Worm (Caenorhabditis elegans) whole organism, L1 larva: ENCODE measurements around the gene nspa-8.

Experiments used
- F16B12.6 ChIP-seq: fragments of 150-350 bp; optimal IDR thresholded peaks from 2 replicates; lab custom pipeline; 2014; ENCODE audit warnings: missing biosample characterization, missing genetic modification characterization
- Y116A8C.19 ChIP-seq: sonication (generic microtip); optimal IDR thresholded peaks from 2 replicates; lab custom pipeline; 2016; ENCODE audit warnings: missing compliant biosample characterization, missing genetic modification characterization, borderline replicate concordance
- aly-2 ChIP-seq: fragments of 150-350 bp; optimal IDR thresholded peaks from 2 replicates; lab custom pipeline; 2014; ENCODE audit warnings: missing biosample characterization, missing genetic modification characterization
- ceh-82 ChIP-seq, 3 experiments: fragments of 150-350 bp in 1 of 3; sonication (generic microtip) in 2 of 3; optimal IDR thresholded peaks; 2 replicates each; lab custom pipeline; 2014 to 2017; ENCODE audit warnings: missing biosample characterization in 3 of 3, missing genetic modification characterization in 3 of 3
- ceh-88 ChIP-seq: fragments of 200-800 bp; sonication (Bioruptor generic); IDR thresholded peaks from 2 replicates; pipeline ENCODE4 v1.3.6; 2022; ENCODE audit warnings: missing genetic modification characterization, missing compliant biosample characterization
- ceh-90 ChIP-seq: sonication (generic microtip); optimal IDR thresholded peaks from 2 replicates; lab custom pipeline; 2016; ENCODE audit warnings: missing genetic modification characterization, missing compliant biosample characterization
- ces-1 ChIP-seq: fragments of 150-350 bp; optimal IDR thresholded peaks from 2 replicates; lab custom pipeline; 2014; ENCODE audit warnings: missing biosample characterization, missing genetic modification reagents, missing genetic modification characterization
- dpl-1 ChIP-seq, 3 experiments: fragments of 150-350 bp in 2 of 3; sonication (generic microtip) in 1 of 3; optimal IDR thresholded peaks; 2 replicates each; lab custom pipeline; 2014 to 2017; ENCODE audit warnings: missing biosample characterization in 3 of 3, missing genetic modification characterization in 3 of 3, missing genetic modification reagents in 3 of 3
- dsc-1 ChIP-seq: sonication (generic microtip); optimal IDR thresholded peaks from 2 replicates; lab custom pipeline; 2016; ENCODE audit warnings: mild to moderate bottlenecking, missing genetic modification characterization, missing compliant biosample characterization
- efl-1 ChIP-seq, 4 experiments: fragments of 150-350 bp; optimal IDR thresholded peaks in 3 of 4; peaks in 1 of 4; 1 replicate in 1 of 4; 2 replicates in 3 of 4; lab custom pipeline; 2014; ENCODE audit warnings: missing biosample characterization in 2 of 4, missing genetic modification characterization in 2 of 4, missing genetic modification reagents in 2 of 4
- efl-3 ChIP-seq: fragments of 200-800 bp; sonication (Bioruptor generic); optimal IDR thresholded peaks from 2 replicates; lab custom pipeline; 2018; ENCODE audit warnings: mild to moderate bottlenecking, missing genetic modification characterization, missing compliant biosample characterization
- elt-3 ChIP-seq, 6 experiments: fragments of 150-350 bp in 1 of 6; sonication (generic microtip); optimal IDR thresholded peaks; 2 replicates each; lab custom pipeline; 2017 to 2018; ENCODE audit warnings: missing biosample characterization in 6 of 6, missing genetic modification characterization in 6 of 6, inconsistent platforms in 1 of 6
- ets-5 ChIP-seq: fragments of 200-800 bp; sonication (Bioruptor generic); IDR thresholded peaks from 2 replicates; pipeline ENCODE4 v1.3.6; 2022; ENCODE audit warnings: missing genetic modification characterization, missing compliant biosample characterization
- fkh-10 ChIP-seq: sonication (generic microtip); optimal IDR thresholded peaks from 2 replicates; lab custom pipeline; 2017; ENCODE audit warnings: missing biosample characterization, missing genetic modification reagents, missing genetic modification characterization
- fkh-8 ChIP-seq: sonication (generic microtip); optimal IDR thresholded peaks from 2 replicates; lab custom pipeline; 2016; ENCODE audit warnings: mild to moderate bottlenecking, missing genetic modification characterization, missing compliant biosample characterization
- fos-1 ChIP-seq: fragments of 150-350 bp; optimal IDR thresholded peaks from 2 replicates; lab custom pipeline; 2014; ENCODE audit warnings: missing biosample characterization, missing genetic modification characterization
- hpl-2 ChIP-seq: fragments of 150-350 bp; optimal IDR thresholded peaks from 2 replicates; lab custom pipeline; 2014; ENCODE audit warnings: missing biosample characterization, missing genetic modification reagents, missing genetic modification characterization
- lin-13 ChIP-seq: fragments of 150-350 bp; optimal IDR thresholded peaks from 2 replicates; lab custom pipeline; 2014; ENCODE audit warnings: missing biosample characterization, missing genetic modification reagents, missing genetic modification characterization
- lin-14 ChIP-seq: fragments of 200-800 bp; sonication (Bioruptor generic); optimal IDR thresholded peaks from 2 replicates; lab custom pipeline; 2018; ENCODE audit warnings: mild to moderate bottlenecking, missing genetic modification characterization, moderate library complexity, missing compliant biosample characterization
- lin-15B ChIP-seq: fragments of 150-350 bp; sonication (generic microtip); optimal IDR thresholded peaks from 3 replicates; lab custom pipeline; 2014; ENCODE audit warnings: missing biosample characterization, missing genetic modification characterization
- lsy-2 ChIP-seq, 2 experiments: fragments of 150-350 bp; optimal IDR thresholded peaks; 2 replicates each; lab custom pipeline; 2014; ENCODE audit warnings: missing biosample characterization in 2 of 2, missing genetic modification characterization in 2 of 2
- mdl-1 ChIP-seq, 2 experiments: fragments of 150-350 bp; optimal IDR thresholded peaks; 2 replicates each; lab custom pipeline; 2014 to 2017; ENCODE audit warnings: missing biosample characterization in 2 of 2, missing genetic modification characterization in 2 of 2, inconsistent platforms in 1 of 2
- mep-1 ChIP-seq: fragments of 150-350 bp; optimal IDR thresholded peaks from 2 replicates; lab custom pipeline; 2014; ENCODE audit warnings: missing biosample characterization, missing genetic modification characterization
- nhr-12 ChIP-seq: sonication (generic microtip); optimal IDR thresholded peaks from 2 replicates; lab custom pipeline; 2017; ENCODE audit warnings: missing biosample characterization, missing genetic modification characterization
- nhr-19 ChIP-seq: fragments of 200-800 bp; sonication (Bioruptor generic); conservative IDR thresholded peaks from 2 replicates; pipeline ENCODE4 v1.3.6; 2022; ENCODE audit warnings: missing genetic modification characterization, missing compliant biosample characterization
- nhr-237 ChIP-seq: fragments of 150-350 bp; optimal IDR thresholded peaks from 2 replicates; lab custom pipeline; 2014; ENCODE audit warnings: missing biosample characterization, missing genetic modification characterization
- nhr-47 ChIP-seq: sonication (generic microtip); optimal IDR thresholded peaks from 2 replicates; lab custom pipeline; 2016; ENCODE audit warnings: mild to moderate bottlenecking, missing genetic modification characterization, moderate library complexity, missing compliant biosample characterization
- nhr-71 ChIP-seq: sonication (generic microtip); optimal IDR thresholded peaks from 2 replicates; lab custom pipeline; 2016; ENCODE audit warnings: mild to moderate bottlenecking, missing genetic modification characterization, moderate library complexity, missing compliant biosample characterization
- nhr-76 ChIP-seq: sonication (generic microtip); optimal IDR thresholded peaks from 2 replicates; lab custom pipeline; 2017; ENCODE audit warnings: missing biosample characterization, missing genetic modification characterization
- nhr-77 ChIP-seq: fragments of 150-350 bp; optimal IDR thresholded peaks from 2 replicates; lab custom pipeline; 2014; ENCODE audit warnings: missing biosample characterization, missing genetic modification characterization
- nhr-85 ChIP-seq: sonication (generic microtip); peaks from one replicate; lab custom pipeline; 2016; ENCODE audit warnings: missing genetic modification characterization, inconsistent platforms, missing compliant biosample characterization
- pax-3 ChIP-seq: fragments of 200-800 bp; sonication (Bioruptor generic); optimal IDR thresholded peaks from 2 replicates; lab custom pipeline; 2018; ENCODE audit warnings: mild to moderate bottlenecking, missing genetic modification characterization, moderate library complexity, missing compliant biosample characterization
- rnt-1 ChIP-seq: sonication (generic microtip); optimal IDR thresholded peaks from 2 replicates; lab custom pipeline; 2016; ENCODE audit warnings: mild to moderate bottlenecking, missing genetic modification characterization, moderate library complexity, missing compliant biosample characterization
- sox-4 ChIP-seq: sonication (generic microtip); optimal IDR thresholded peaks from 2 replicates; lab custom pipeline; 2016; ENCODE audit warnings: missing genetic modification characterization, missing compliant biosample characterization
- sptf-1 ChIP-seq: fragments of 150-350 bp; optimal IDR thresholded peaks from 2 replicates; lab custom pipeline; 2014; ENCODE audit warnings: missing biosample characterization, missing genetic modification characterization
- tlp-1 ChIP-seq: fragments of 150-350 bp; optimal IDR thresholded peaks from 2 replicates; lab custom pipeline; 2014; ENCODE audit warnings: missing biosample characterization, missing genetic modification characterization
- unc-130 ChIP-seq: fragments of 150-350 bp; optimal IDR thresholded peaks from 2 replicates; lab custom pipeline; 2017; ENCODE audit warnings: missing biosample characterization, missing genetic modification characterization, inconsistent platforms
- unc-30 ChIP-seq: sonication (generic microtip); optimal IDR thresholded peaks from 2 replicates; lab custom pipeline; 2017; ENCODE audit warnings: missing biosample characterization, missing genetic modification characterization
- unc-86 ChIP-seq: sonication (generic microtip); optimal IDR thresholded peaks from 2 replicates; lab custom pipeline; 2016; ENCODE audit warnings: missing genetic modification characterization, missing compliant biosample characterization
- xbp-1 ChIP-seq: sonication (generic microtip); optimal IDR thresholded peaks from 2 replicates; lab custom pipeline; 2016; ENCODE audit warnings: missing genetic modification characterization, missing compliant biosample characterization
- zag-1 ChIP-seq: fragments of 150-350 bp; optimal IDR thresholded peaks from 2 replicates; lab custom pipeline; 2014; ENCODE audit warnings: missing biosample characterization, missing genetic modification characterization
- zip-4 ChIP-seq: fragments of 200-800 bp; sonication (Bioruptor generic); optimal IDR thresholded peaks from 2 replicates; lab custom pipeline; 2018; ENCODE audit warnings: mild to moderate bottlenecking, missing genetic modification characterization, moderate library complexity, missing compliant biosample characterization
- ztf-11 ChIP-seq, 2 experiments: sonication (generic microtip); optimal IDR thresholded peaks; 2 replicates each; lab custom pipeline; 2016 to 2017; ENCODE audit warnings: missing genetic modification characterization in 2 of 2, missing biosample characterization in 1 of 2, missing compliant biosample characterization in 1 of 2

The nspa-8 gene

ce11 chrV:14847291-14847915 is 20.6 kb upstream of the nspa-8 start, which contains the start of gene ret-1 (continued):
- no peak for TF ChIP-seq pax-3 (tag; lab: Kevin White, UChicago)
- TF ChIP-seq ces-1 (GFP tag; lab: Kevin White, UChicago) = no peak
- peak; percentile 44 for TF ChIP-seq mep-1 (tag; lab: Kevin White, UChicago)
- no peak for TF ChIP-seq ceh-82 (tag; optimal IDR thresholded peaks at IDR 0.05; lab: Kevin White, UChicago)
- no peak for TF ChIP-seq unc-86 (tag; lab: Kevin White, UChicago)
- no peak for TF ChIP-seq fkh-8 (tag; lab: Kevin White, UChicago)
- no peak for TF ChIP-seq zag-1 (tag; lab: Kevin White, UChicago)
- TF ChIP-seq ceh-90 (tag; lab: Kevin White, UChicago) = no peak
- no peak for TF ChIP-seq nhr-77 (tag; lab: Kevin White, UChicago)
- TF ChIP-seq lsy-2 (tag; optimal IDR thresholded peaks at IDR 0.05; lab: Kevin White, UChicago) = peak; percentile 52 to 56
- TF ChIP-seq tlp-1 (tag; lab: Kevin White, UChicago) = no peak
- TF ChIP-seq zip-4 = no peak
- no peak for TF ChIP-seq ztf-11 (tag; optimal IDR thresholded peaks at IDR 0.05; lab: Kevin White, UChicago)
- TF ChIP-seq nhr-237 (tag; lab: Kevin White, UChicago) = no peak
- TF ChIP-seq xbp-1 (tag; lab: Kevin White, UChicago) = peak; percentile 31
- no peak for TF ChIP-seq unc-30 (tag; lab: Kevin White, UChicago)
- TF ChIP-seq nhr-47 = peak; percentile 21
- no peak for TF ChIP-seq hpl-2
- TF ChIP-seq dsc-1 (tag; lab: Kevin White, UChicago) = no peak
- TF ChIP-seq nhr-19 (GFP tag; lab: Robert Waterston, UW) = peak; percentile 80
- TF ChIP-seq lin-13 (GFP tag; lab: Kevin White, UChicago) = peak; percentile 43
- peak; percentile 16 to 45 for TF ChIP-seq efl-1 (optimal IDR thresholded peaks at IDR 0.05; lab: Kevin White, UChicago)
- TF ChIP-seq efl-1 (GFP tag; optimal IDR thresholded peaks at IDR 0.05 in 1 of 2; lab: Kevin White, UChicago) = peak in 1 of 2 experiments; percentile 88
- peak; percentile 81 for TF ChIP-seq lin-14 (GFP tag; lab: Kevin White, UChicago)
- TF ChIP-seq ceh-88 = no peak
- no peak for TF ChIP-seq lin-15B (tag; lab: Kevin White, UChicago)
- no peak for TF ChIP-seq F16B12.6 (tag; lab: Kevin White, UChicago)
- TF ChIP-seq efl-3 = no peak
- no peak for TF ChIP-seq ets-5 (GFP tag; lab: Robert Waterston, UW)
- peak in 1 of 2 experiments; percentile 59 for TF ChIP-seq mdl-1 (tag; optimal IDR thresholded peaks at IDR 0.05; lab: Kevin White, UChicago)
- peak; percentile 93 for TF ChIP-seq rnt-1 (tag; lab: Kevin White, UChicago)
- TF ChIP-seq dpl-1 (GFP tag; optimal IDR thresholded peaks at IDR 0.05; lab: Kevin White, UChicago) = peak in 1 of 3 experiments; percentile 10
- no peak for TF ChIP-seq nhr-85 (tag; lab: Kevin White, UChicago)
- no peak for TF ChIP-seq nhr-12
- no peak for TF ChIP-seq nhr-76 (tag; lab: Kevin White, UChicago)
- TF ChIP-seq unc-130 (tag; lab: Kevin White, UChicago) = peak; percentile 13
- TF ChIP-seq aly-2 = no peak
- no peak for TF ChIP-seq Y116A8C.19 (tag; lab: Kevin White, UChicago)
- no peak for TF ChIP-seq sox-4
- no peak for TF ChIP-seq elt-3 (tag; optimal IDR thresholded peaks at IDR 0.05; lab: Kevin White, UChicago)

ce11 chrV:14841660-14842059 is 14.8 kb upstream of the nspa-8 start:
- TF ChIP-seq fos-1 (tag; lab: Kevin White, UChicago) = no peak
- no peak for TF ChIP-seq lin-15B (tag; lab: Kevin White, UChicago)
- no peak for TF ChIP-seq fkh-10
- no peak for TF ChIP-seq sptf-1 (tag; lab: Kevin White, UChicago)
- no peak for TF ChIP-seq Y116A8C.19 (tag; lab: Kevin White, UChicago)
- TF ChIP-seq nhr-71 = no peak
- TF ChIP-seq efl-3 = no peak
